Fruit fly (Drosophila melanogaster): Measurements from ENCODE around the gene CG15036.

DNA sequence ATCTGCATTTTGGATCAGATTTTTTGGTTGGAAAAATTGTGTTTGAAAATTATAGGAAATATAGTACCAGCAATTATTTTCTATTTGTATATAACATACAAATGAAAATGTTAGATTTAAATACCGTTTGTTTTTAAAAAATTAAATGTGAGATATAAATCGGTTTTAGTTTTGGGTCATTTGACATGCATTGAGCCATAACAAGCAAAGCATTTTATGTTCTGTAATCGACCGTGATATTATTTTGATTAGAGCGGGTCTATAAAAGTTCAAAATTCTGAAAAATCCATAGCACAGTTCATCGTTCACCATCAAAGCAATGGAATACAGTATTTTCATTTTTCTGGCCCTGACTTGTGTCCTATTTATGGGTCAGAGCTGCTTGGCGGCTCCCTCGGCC, 7.7 kb downstream of the CG15036 start, which contains the start of gene CG34337:
- no peak for TF ChIP-seq CG6792 (GFP tag; optimal IDR thresholded peaks at IDR 0.05)
- no peak for TF ChIP-seq Hr4 (GFP tag; optimal IDR thresholded peaks at IDR 0.05)
- no peak for TF ChIP-seq CG6854 (GFP tag; optimal IDR thresholded peaks at IDR 0.05)
- no peak for TF ChIP-seq Met (GFP tag; optimal IDR thresholded peaks at IDR 0.05)
- no peak for TF ChIP-seq Eip78C (GFP tag)
- no peak for TF ChIP-seq Ets96B (tag; optimal IDR thresholded peaks at IDR 0.05)
- TF ChIP-seq ss (GFP tag; optimal IDR thresholded peaks at IDR 0.05), result no peak
- TF ChIP-seq CG8319 (GFP tag; optimal IDR thresholded peaks at IDR 0.05), result no peak

Data from whole organism, prepupa.